Fruit fly (Drosophila melanogaster): Measurements from ENCODE around the gene CG10165.

The CG10165 gene

dm6 chr2L:19518636-19519086 lies 11.4 kb downstream of the CG10165 start, which contains the start of gene CG10132:
Gene CG10132 (plus strand): TSS chr2L:19518824.
- TF ChIP-seq CG8478 (optimal IDR thresholded peaks at IDR 0.05) (no peak), CTCF (optimal IDR thresholded peaks at IDR 0.05) (no peak)

- no peak for TF ChIP-seq CG8478 (optimal IDR thresholded peaks at IDR 0.05)
- TF ChIP-seq CTCF (optimal IDR thresholded peaks at IDR 0.05), result no peak
These were observed 12.8 kb downstream of the CG10165 start, which contains the start of gene Hasp for dm6 chr2L:19517154-19517814. Gene Hasp (minus strand): TSS chr2L:19517204.

DNA sequence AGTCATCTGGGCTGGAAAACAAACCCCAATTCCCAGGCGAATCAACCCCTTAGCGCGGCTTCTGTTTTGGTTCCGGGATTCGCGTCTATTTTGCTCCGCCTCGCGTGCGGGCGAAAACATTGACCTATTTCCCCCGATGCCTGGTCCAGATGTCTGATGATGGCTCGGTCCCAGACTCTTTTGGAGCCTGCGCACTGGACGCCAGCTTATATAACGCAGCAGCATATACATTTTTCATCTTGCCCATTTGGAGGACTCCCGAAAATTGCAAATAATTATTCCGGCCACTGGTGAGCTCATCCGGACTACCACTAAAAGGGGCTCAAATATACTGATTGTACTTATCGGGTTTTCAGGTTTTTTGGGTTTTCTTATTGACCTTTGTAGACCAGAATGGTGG lies 14.0 kb downstream of the CG10165 start:
- TF ChIP-seq CG8478 (optimal IDR thresholded peaks at IDR 0.05), result no peak
- no peak for TF ChIP-seq CTCF (optimal IDR thresholded peaks at IDR 0.05)

DNA sequence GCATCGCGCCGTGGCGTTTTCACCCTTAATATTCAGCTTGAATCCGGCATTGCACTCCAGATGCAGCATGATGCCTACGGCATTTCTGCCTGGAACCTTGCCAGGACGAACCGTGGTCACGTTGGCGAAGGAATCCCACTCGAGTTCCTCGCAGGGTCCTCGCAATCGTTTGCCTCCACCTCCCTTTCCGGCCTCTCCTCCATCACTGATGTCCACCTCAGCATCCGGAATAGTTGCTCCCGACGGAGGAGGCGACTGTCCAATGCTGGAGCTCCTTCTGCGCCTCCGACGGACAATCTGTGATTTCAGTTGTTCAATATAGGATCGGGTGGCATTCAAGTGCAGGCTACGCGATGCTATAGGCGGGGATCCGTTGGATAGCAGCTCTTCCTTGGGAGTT lies 17.9 kb downstream of the CG10165 start:
- no peak for TF ChIP-seq CTCF (optimal IDR thresholded peaks at IDR 0.05)
- TF ChIP-seq CG8478 (optimal IDR thresholded peaks at IDR 0.05), result no peak

DNA sequence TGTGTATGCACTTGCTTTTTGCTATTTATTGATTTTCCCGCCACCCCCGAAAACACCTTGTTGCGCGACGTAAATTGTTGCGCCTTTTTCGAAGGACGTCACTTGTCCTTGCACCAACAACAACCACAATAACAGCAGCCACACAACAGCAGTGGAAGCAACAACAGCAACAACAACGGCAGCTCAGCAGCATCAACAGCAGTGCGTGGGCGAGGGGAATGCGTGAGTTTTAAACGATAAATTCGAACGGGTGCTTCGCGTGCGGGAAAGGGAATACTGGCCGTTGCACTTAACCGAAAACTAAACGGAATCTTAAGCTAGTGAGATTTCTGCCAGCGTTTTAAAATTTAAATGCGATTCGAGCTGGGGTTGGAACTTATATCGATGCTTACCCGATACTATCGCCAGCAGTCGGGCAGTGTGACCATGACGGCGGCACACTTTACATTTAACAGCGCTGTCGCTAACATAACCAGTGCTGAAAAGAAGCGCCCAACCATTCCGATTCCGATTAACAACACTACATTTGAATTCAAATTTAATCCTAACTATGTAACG lies 21.7 kb downstream of the CG10165 start, which contains the start of gene cyst:
Gene cyst, minus strand, starts transcription at position 404 of the 558 bp plus-strand sequence.
- TF ChIP-seq CTCF (optimal IDR thresholded peaks at IDR 0.05), result peak in 1 of 2 experiments; percentile 27
- TF ChIP-seq CG8478 (optimal IDR thresholded peaks at IDR 0.05), result no peak

DNA sequence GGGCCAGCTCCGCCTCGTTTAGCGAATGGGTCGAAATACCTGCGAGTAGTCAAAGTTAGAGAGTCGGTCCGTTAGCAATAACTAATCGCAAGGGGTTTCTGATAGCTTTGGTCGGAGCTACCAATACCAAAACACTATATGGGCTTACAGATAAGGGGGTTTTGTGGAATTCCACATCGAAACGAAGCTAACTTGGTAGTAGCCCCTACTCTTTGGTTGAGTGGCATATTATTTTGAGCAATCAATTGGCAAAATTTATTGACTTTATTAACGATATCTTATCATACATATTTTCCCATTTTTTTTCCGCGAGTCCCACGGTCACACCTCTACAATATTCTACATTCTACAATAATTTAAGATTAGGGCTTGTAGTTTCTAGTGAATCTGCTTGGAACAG lies 23.8 kb downstream of the CG10165 start:
- TF ChIP-seq CG8478 (optimal IDR thresholded peaks at IDR 0.05) (no peak), CTCF (optimal IDR thresholded peaks at IDR 0.05) (no peak)

dm6 chr2L:19497983-19498382 lies 32.1 kb downstream of the CG10165 start, which contains the start of gene Top3alpha:
Gene Top3alpha (plus strand): TSS chr2L:19498168.
- no peak for TF ChIP-seq CG8478 (optimal IDR thresholded peaks at IDR 0.05)
- TF ChIP-seq CTCF (optimal IDR thresholded peaks at IDR 0.05), result no peak

DNA sequence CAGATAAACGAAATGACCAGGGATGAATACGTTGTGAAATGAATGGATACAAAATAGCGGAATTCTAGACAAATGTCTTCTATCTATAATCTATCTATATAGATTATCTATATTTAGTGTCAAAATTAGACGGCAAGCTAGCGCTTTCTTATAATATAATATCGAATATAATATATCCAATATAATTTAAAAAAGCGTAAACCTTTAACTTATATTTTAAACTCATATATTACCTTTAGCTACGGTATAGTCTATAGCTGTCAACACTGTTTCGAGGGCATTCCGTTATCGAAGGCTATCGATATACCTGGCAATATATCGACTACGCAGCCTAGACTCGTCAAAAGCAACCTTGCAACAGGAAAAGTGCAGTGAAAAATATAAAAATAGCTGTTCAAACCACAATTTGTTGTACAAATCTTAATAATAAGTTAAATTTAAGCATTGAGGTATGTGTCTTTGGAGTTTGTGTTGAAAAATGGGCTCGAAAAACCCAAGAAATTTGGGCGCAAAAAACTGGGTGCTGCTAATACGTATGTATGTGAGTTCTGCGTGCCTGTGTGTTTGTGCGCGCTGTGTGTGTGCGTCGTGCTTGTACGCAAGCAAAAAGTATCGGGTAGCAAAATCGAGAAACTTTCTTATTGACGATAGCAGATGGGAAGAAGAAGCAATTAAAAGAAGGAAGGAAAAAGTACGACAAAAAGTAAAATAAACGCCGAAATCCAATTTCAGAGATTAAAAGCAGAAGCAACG lies 37.0 kb downstream of the CG10165 start, which contains the start of the genes swm and Ctu2:
Gene swm, plus strand, starts transcription at position 318 of the 753 bp plus-strand sequence.
Gene Ctu2, minus strand, starts transcription at position 320 of the 753 bp plus-strand sequence.
- no peak for TF ChIP-seq CG8478 (optimal IDR thresholded peaks at IDR 0.05)
- no peak for TF ChIP-seq CTCF (optimal IDR thresholded peaks at IDR 0.05)

DNA sequence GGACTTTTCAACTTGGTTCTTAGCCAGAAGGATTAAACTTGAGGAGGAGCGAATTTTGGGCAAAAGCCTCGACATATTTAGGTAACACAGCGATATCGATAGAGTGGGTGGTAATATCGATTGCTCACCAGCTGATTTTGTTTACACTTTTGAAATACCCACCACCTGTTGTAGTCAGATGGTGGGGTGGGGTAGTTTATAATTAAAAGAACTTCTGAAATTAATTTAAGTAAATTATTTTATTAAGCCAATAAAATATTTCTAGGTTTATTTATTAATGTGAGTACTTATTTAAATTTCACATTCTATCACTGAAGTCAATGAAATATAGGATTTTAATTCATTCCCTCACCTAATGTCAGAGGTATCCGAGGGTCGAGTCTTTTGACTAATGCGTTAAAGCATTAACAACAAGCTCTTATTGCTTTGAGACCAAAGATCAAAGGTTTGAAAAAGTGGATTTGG lies 40.1 kb downstream of the CG10165 start, which contains the start of the genes CG10194 and CG18094:
Gene CG10194, minus strand, starts transcription at position 108 of the 465 bp plus-strand sequence.
Gene CG18094, plus strand, starts transcription at position 266 of the 465 bp plus-strand sequence.
- TF ChIP-seq CG8478 (optimal IDR thresholded peaks at IDR 0.05), result no peak
- no peak for TF ChIP-seq CTCF (optimal IDR thresholded peaks at IDR 0.05)

- TF ChIP-seq CG8478 (optimal IDR thresholded peaks at IDR 0.05) (no peak), CTCF (optimal IDR thresholded peaks at IDR 0.05) (no peak)
These were observed 42.9 kb downstream of the CG10165 start, which contains the start of gene CG13083 for dm6 chr2L:19487190-19487589. Gene CG13083 (plus strand): TSS chr2L:19487490.

- no peak for TF ChIP-seq CG8478 (optimal IDR thresholded peaks at IDR 0.05)
- TF ChIP-seq CTCF (optimal IDR thresholded peaks at IDR 0.05), result no peak
These were observed 45.6 kb downstream of the CG10165 start, which contains the start of the genes CG10195 and CG13084 for dm6 chr2L:19484539-19484938. Gene CG10195 (minus strand): TSS chr2L:19484705. Gene CG13084 (plus strand): TSS chr2L:19484930.

dm6 chr2L:19480406-19481334 lies 49.4 kb downstream of the CG10165 start:
- no peak for TF ChIP-seq CTCF (optimal IDR thresholded peaks at IDR 0.05)
- TF ChIP-seq CG8478 (optimal IDR thresholded peaks at IDR 0.05), result no peak

DNA sequence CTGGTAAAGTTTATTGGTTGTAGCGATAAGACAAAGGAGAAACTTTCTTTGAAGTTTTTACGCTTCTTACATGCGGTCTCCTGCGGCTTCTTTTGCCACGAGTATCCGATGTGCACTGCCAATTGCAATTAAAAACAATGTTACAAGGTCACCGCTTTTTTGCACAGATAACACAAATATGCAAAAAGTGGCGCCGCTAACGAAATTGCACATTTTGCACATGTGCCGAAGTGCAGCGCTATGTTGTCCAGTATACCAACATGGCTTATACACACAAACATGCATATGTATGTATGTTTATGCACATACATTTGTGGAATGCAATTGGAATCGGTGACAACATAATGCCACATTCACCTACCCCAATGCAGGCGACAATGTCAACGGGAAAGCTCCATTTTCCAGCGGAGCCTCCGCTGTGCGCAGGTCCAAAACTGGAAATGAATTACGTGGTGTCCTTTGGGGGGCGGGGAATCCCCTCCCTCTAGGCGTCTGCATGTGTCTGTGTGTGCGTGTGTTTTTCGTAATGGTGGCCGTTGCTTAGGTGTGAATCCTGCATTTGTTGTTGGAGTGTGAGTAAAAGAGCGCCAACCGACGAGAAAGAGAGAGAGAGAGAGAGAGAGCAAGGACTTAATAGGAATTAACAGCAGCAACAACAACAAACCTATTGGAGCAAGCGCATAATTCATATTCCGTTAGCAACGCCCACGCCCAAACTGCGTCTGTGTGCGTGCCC lies 50.7 kb downstream of the CG10165 start:
- no peak for TF ChIP-seq CTCF (optimal IDR thresholded peaks at IDR 0.05)
- TF ChIP-seq CG8478 (optimal IDR thresholded peaks at IDR 0.05), result no peak
